Fruit fly (Drosophila melanogaster) whole organism, embryonic: ENCODE results near the gene CG7568.

Experiments
- CG11456 ChIP-seq: fragments of 200-800 bp; sonication (Bioruptor generic); IDR thresholded peaks from 3 replicates; pipeline ENCODE4 v1.3.6; 2022; ENCODE audit warnings: missing biosample characterization, missing genetic modification characterization
- CG11560 ChIP-seq: fragments of 200-800 bp; sonication (Bioruptor generic); IDR thresholded peaks from 3 replicates; pipeline ENCODE4 v1.3.6; 2022; ENCODE audit warnings: missing biosample characterization, missing genetic modification characterization
- CG12219 ChIP-seq: fragments of 200-800 bp; sonication (Bioruptor generic); optimal IDR thresholded peaks from 3 replicates; lab custom pipeline; 2018; ENCODE audit warnings: missing biosample characterization, mild to moderate bottlenecking, missing genetic modification characterization
- CG1233 ChIP-seq: fragments of 200-800 bp; sonication (Bioruptor generic); optimal IDR thresholded peaks from 4 replicates; lab custom pipeline; 2018; ENCODE audit warnings: missing biosample characterization, mild to moderate bottlenecking, missing genetic modification characterization
- CG12744 ChIP-seq: fragments of 200-800 bp; sonication (Bioruptor generic); optimal IDR thresholded peaks from 2 replicates; lab custom pipeline; 2016; ENCODE audit warnings: missing biosample characterization, missing genetic modification characterization
- CG14965 ChIP-seq: fragments of 200-800 bp; sonication (Bioruptor generic); optimal IDR thresholded peaks from 2 replicates; lab custom pipeline; 2016; ENCODE audit warnings: missing biosample characterization, missing genetic modification characterization, borderline replicate concordance
- CG15696 ChIP-seq: fragments of 200-800 bp; sonication (Bioruptor generic); optimal IDR thresholded peaks from 2 replicates; lab custom pipeline; 2019; ENCODE audit warnings: missing biosample characterization, mild to moderate bottlenecking, missing genetic modification characterization, moderate library complexity
- CG1602 ChIP-seq: fragments of 200-800 bp; sonication (Bioruptor generic); optimal IDR thresholded peaks from 3 replicates; lab custom pipeline; 2016; ENCODE audit warnings: missing biosample characterization, missing genetic modification characterization
- CG1603 ChIP-seq: fragments of 200-800 bp; sonication (Bioruptor generic); optimal IDR thresholded peaks from 2 replicates; lab custom pipeline; 2019; ENCODE audit warnings: missing biosample characterization, mild to moderate bottlenecking, missing genetic modification characterization, moderate library complexity
- CG16813 ChIP-seq: fragments of 200-800 bp; sonication (Bioruptor generic); IDR thresholded peaks from 3 replicates; pipeline ENCODE4 v1.3.6; 2022; ENCODE audit warnings: missing biosample characterization, missing genetic modification characterization; ENCODE audit not compliant: partially characterized antibody
- CG18476 ChIP-seq: fragments of 200-800 bp; sonication (Bioruptor generic); optimal IDR thresholded peaks from 2 replicates; lab custom pipeline; 2016; ENCODE audit warnings: missing biosample characterization, mild to moderate bottlenecking, missing genetic modification characterization
- CG3065 ChIP-seq: fragments of 200-800 bp; sonication (Bioruptor generic); optimal IDR thresholded peaks from 2 replicates; lab custom pipeline; 2016; ENCODE audit warnings: missing biosample characterization, missing genetic modification characterization
- CG3163 ChIP-seq: fragments of 200-800 bp; sonication (Bioruptor generic); optimal IDR thresholded peaks from 3 replicates; lab custom pipeline; 2016; ENCODE audit warnings: missing biosample characterization, missing genetic modification characterization
- CG34376 ChIP-seq: fragments of 200-800 bp; sonication (Bioruptor generic); optimal IDR thresholded peaks from 2 replicates; lab custom pipeline; 2018; ENCODE audit warnings: missing biosample characterization, mild to moderate bottlenecking, missing genetic modification characterization
- CG6689 ChIP-seq: fragments of 200-800 bp; sonication (Bioruptor generic); IDR thresholded peaks from 2 replicates; pipeline ENCODE4 v1.3.6; 2022; ENCODE audit warnings: missing biosample characterization, missing genetic modification characterization
- CG6854 ChIP-seq: fragments of 200-800 bp; sonication (Bioruptor generic); optimal IDR thresholded peaks from 3 replicates; lab custom pipeline; 2017; ENCODE audit warnings: missing biosample characterization, mild to moderate bottlenecking, missing genetic modification characterization
- CG7839 ChIP-seq: fragments of 200-800 bp; sonication (Bioruptor generic); optimal IDR thresholded peaks from 3 replicates; lab custom pipeline; 2018; ENCODE audit warnings: missing biosample characterization, mild to moderate bottlenecking, missing genetic modification characterization, moderate library complexity
- CG8281 ChIP-seq: fragments of 200-800 bp; sonication (Bioruptor generic); optimal IDR thresholded peaks from 2 replicates; lab custom pipeline; 2018; ENCODE audit warnings: missing biosample characterization, mild to moderate bottlenecking, missing genetic modification characterization, moderate library complexity
- CG8478 ChIP-seq: fragments of >200 bp; optimal IDR thresholded peaks from 2 replicates; lab custom pipeline; 2018
- CG9797 ChIP-seq: fragments of 200-800 bp; sonication (Bioruptor generic); optimal IDR thresholded peaks from 3 replicates; lab custom pipeline; 2018; ENCODE audit warnings: missing biosample characterization, mild to moderate bottlenecking, missing genetic modification characterization
- CkIIα-i1 ChIP-seq: fragments of 200-800 bp; sonication (Bioruptor generic); IDR thresholded peaks from 2 replicates; pipeline ENCODE4 v1.3.6; 2022; ENCODE audit warnings: missing biosample characterization, missing genetic modification characterization
- Dp ChIP-seq: fragments of 200-800 bp; sonication (Bioruptor generic); optimal IDR thresholded peaks from 2 replicates; lab custom pipeline; 2018; ENCODE audit warnings: missing biosample characterization, mild to moderate bottlenecking, missing genetic modification characterization, moderate library complexity
- HLH4C ChIP-seq: fragments of 200-800 bp; sonication (Bioruptor generic); IDR thresholded peaks from 3 replicates; pipeline ENCODE4 v1.3.6; 2022; ENCODE audit warnings: missing biosample characterization, missing genetic modification characterization; ENCODE audit not compliant: partially characterized antibody
- Pdp1 ChIP-seq, 2 experiments: fragments of 200-800 bp; sonication (Bioruptor generic); optimal IDR thresholded peaks; 3 replicates each; lab custom pipeline; 2016; ENCODE audit warnings: missing biosample characterization in 2 of 2, missing genetic modification characterization in 2 of 2, mild to moderate bottlenecking in 1 of 2, moderate library complexity in 1 of 2
- Scr ChIP-seq: fragments of 200-800 bp; sonication (Bioruptor generic); IDR thresholded peaks from 2 replicates; pipeline ENCODE4 v1.3.6; 2022; ENCODE audit warnings: missing biosample characterization, missing genetic modification characterization; ENCODE audit not compliant: partially characterized antibody
- Spps ChIP-seq: fragments of 200-800 bp; sonication (Bioruptor generic); optimal IDR thresholded peaks from 2 replicates; lab custom pipeline; 2018; ENCODE audit warnings: missing biosample characterization, mild to moderate bottlenecking, missing genetic modification characterization
- Xbp1 ChIP-seq: fragments of 200-800 bp; sonication (Bioruptor generic); optimal IDR thresholded peaks from 3 replicates; lab custom pipeline; 2016; ENCODE audit warnings: missing biosample characterization, mild to moderate bottlenecking, missing genetic modification characterization
- YL-1 ChIP-seq: fragments of 200-800 bp; sonication (Bioruptor generic); optimal IDR thresholded peaks from 3 replicates; lab custom pipeline; 2017; ENCODE audit warnings: missing biosample characterization, mild to moderate bottlenecking, missing genetic modification characterization
- abd-A ChIP-seq: fragments of 200-800 bp; sonication (Bioruptor generic); optimal IDR thresholded peaks from 3 replicates; lab custom pipeline; 2019; ENCODE audit warnings: missing biosample characterization, mild to moderate bottlenecking, missing genetic modification characterization, moderate library complexity
- amos ChIP-seq: fragments of 200-800 bp; sonication (Bioruptor generic); IDR thresholded peaks from 2 replicates; pipeline ENCODE4 v1.3.6; 2022; ENCODE audit warnings: missing biosample characterization, missing genetic modification characterization; ENCODE audit not compliant: partially characterized antibody
- ap ChIP-seq: fragments of 200-800 bp; sonication (Bioruptor generic); IDR thresholded peaks from 2 replicates; pipeline ENCODE4 v1.3.6; 2022; ENCODE audit warnings: missing biosample characterization, missing genetic modification characterization
- ase ChIP-seq: fragments of 200-800 bp; sonication (Bioruptor generic); IDR thresholded peaks from 3 replicates; pipeline ENCODE4 v1.3.6; 2022; ENCODE audit warnings: missing biosample characterization, missing genetic modification characterization
- cad ChIP-seq: fragments of >200 bp; optimal IDR thresholded peaks from 2 replicates; lab custom pipeline; 2017; ENCODE audit warnings: missing biosample characterization, missing genetic modification characterization
- chn ChIP-seq: fragments of 200-800 bp; sonication (Bioruptor generic); optimal IDR thresholded peaks from 2 replicates; lab custom pipeline; 2016; ENCODE audit warnings: missing biosample characterization, missing genetic modification characterization
- ci ChIP-seq: fragments of 200-800 bp; sonication (Bioruptor generic); IDR thresholded peaks from 3 replicates; pipeline ENCODE4 v1.3.6; 2022; ENCODE audit warnings: missing biosample characterization, missing genetic modification characterization
- corto ChIP-seq: fragments of 200-800 bp; sonication (Bioruptor generic); optimal IDR thresholded peaks from 2 replicates; lab custom pipeline; 2016; ENCODE audit warnings: missing biosample characterization, mild to moderate bottlenecking, missing genetic modification characterization, moderate library complexity
- cwo ChIP-seq: fragments of 200-800 bp; sonication (Bioruptor generic); optimal IDR thresholded peaks from 3 replicates; lab custom pipeline; 2017; ENCODE audit warnings: missing biosample characterization, missing genetic modification characterization, mild to moderate bottlenecking, moderate library complexity, missing genetic modification reagents
- danr ChIP-seq: fragments of 200-800 bp; sonication (Bioruptor generic); IDR thresholded peaks from 2 replicates; pipeline ENCODE4 v1.3.6; 2022; ENCODE audit warnings: missing biosample characterization, missing genetic modification characterization
- dpn ChIP-seq, 2 experiments: fragments of 200-800 bp; sonication (Bioruptor generic); optimal IDR thresholded peaks; 3 replicates each; lab custom pipeline; 2016; ENCODE audit warnings: missing biosample characterization in 2 of 2, missing genetic modification characterization in 2 of 2
- fd96Cb ChIP-seq: fragments of 200-800 bp; sonication (Bioruptor generic); optimal IDR thresholded peaks from 2 replicates; lab custom pipeline; 2018; ENCODE audit warnings: missing biosample characterization, mild to moderate bottlenecking, missing genetic modification characterization, moderate library complexity
- grn ChIP-seq: fragments of 200-800 bp; sonication (Bioruptor generic); optimal IDR thresholded peaks from 3 replicates; lab custom pipeline; 2017; ENCODE audit warnings: missing biosample characterization, missing genetic modification characterization
- gro ChIP-seq: fragments of 200-800 bp; sonication (Bioruptor generic); optimal IDR thresholded peaks from 2 replicates; lab custom pipeline; 2016; ENCODE audit warnings: missing biosample characterization, missing genetic modification characterization
- gsb-n ChIP-seq: fragments of 200-800 bp; sonication (Bioruptor generic); optimal IDR thresholded peaks from 3 replicates; lab custom pipeline; 2018; ENCODE audit warnings: missing biosample characterization, mild to moderate bottlenecking, missing genetic modification characterization
- ham ChIP-seq: fragments of 200-800 bp; sonication (Bioruptor generic); IDR thresholded peaks from 2 replicates; pipeline ENCODE4 v1.3.6; 2022; ENCODE audit warnings: missing biosample characterization, missing genetic modification characterization
- ken ChIP-seq: fragments of 200-800 bp; sonication (Bioruptor generic); IDR thresholded peaks from 3 replicates; pipeline ENCODE4 v1.3.6; 2022; ENCODE audit warnings: missing biosample characterization, missing genetic modification characterization
- klu ChIP-seq: fragments of 200-800 bp; sonication (Bioruptor generic); IDR thresholded peaks from 2 replicates; pipeline ENCODE4 v1.3.6; 2022; ENCODE audit warnings: missing biosample characterization, missing genetic modification characterization
- lab ChIP-seq: fragments of 200-800 bp; sonication (Bioruptor generic); optimal IDR thresholded peaks from 3 replicates; lab custom pipeline; 2017; ENCODE audit warnings: missing biosample characterization, missing genetic modification characterization, mild to moderate bottlenecking, moderate library complexity, missing genetic modification reagents
- odd ChIP-seq: fragments of 200-800 bp; sonication (Bioruptor generic); optimal IDR thresholded peaks from 2 replicates; lab custom pipeline; 2017; ENCODE audit warnings: missing biosample characterization, mild to moderate bottlenecking, missing genetic modification characterization
- salm ChIP-seq: fragments of 200-800 bp; sonication (Bioruptor generic); optimal IDR thresholded peaks from 2 replicates; lab custom pipeline; 2018; ENCODE audit warnings: missing biosample characterization, mild to moderate bottlenecking, missing genetic modification characterization
- schlank ChIP-seq: fragments of 200-800 bp; sonication (Bioruptor generic); optimal IDR thresholded peaks from 2 replicates; lab custom pipeline; 2018; ENCODE audit warnings: missing biosample characterization, mild to moderate bottlenecking, missing genetic modification characterization
- vfl ChIP-seq: fragments of 200-800 bp; sonication (Bioruptor generic); optimal IDR thresholded peaks from 2 replicates; lab custom pipeline; 2016; ENCODE audit warnings: missing biosample characterization, missing genetic modification characterization

The CG7568 gene

DNA sequence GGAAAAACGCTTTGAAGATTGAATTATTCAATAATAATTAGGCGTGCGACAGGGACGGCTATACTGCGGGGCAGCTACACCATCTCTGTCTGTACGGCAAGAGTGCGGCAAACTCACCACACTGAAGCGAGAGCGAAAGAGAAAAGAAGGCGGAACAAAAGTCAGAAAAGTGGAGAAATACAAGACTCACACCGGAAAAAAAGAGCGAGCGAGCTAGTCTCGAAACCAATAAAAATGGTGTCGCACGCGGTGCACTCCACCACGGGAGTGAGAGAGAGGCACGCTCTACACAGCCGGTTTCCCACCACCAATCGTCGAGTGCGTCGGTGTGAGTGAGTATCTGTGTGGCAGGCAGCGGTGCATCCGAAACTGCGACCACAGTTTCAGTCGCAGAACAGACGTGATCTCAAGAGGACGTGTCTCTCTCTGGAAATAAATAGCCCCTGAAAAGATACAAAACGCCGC lies 44.6 kb downstream of the CG7568 start, which contains the start of gene Dr (continued):
- no peak for TF ChIP-seq CG8281 (tag; lab: Kevin White, UChicago)
- no peak for TF ChIP-seq CG11560 (tag; lab: Robert Waterston, UW)
- TF ChIP-seq corto (GFP tag; lab: Kevin White, UChicago): no peak
- TF ChIP-seq CG1602 (GFP tag; lab: Kevin White, UChicago): no peak
- TF ChIP-seq CG1603 (tag; lab: Kevin White, UChicago): no peak
- no peak for TF ChIP-seq ap
- no peak for TF ChIP-seq klu
- no peak for TF ChIP-seq fd96Cb (tag; lab: Kevin White, UChicago)
- no peak for TF ChIP-seq CG7839 (tag; lab: Kevin White, UChicago)
- no peak for TF ChIP-seq CkIIα-i1 (GFP tag; lab: Robert Waterston, UW)
- no peak for TF ChIP-seq lab
- no peak for TF ChIP-seq Xbp1
- no peak for TF ChIP-seq CG6689 (GFP tag; lab: Robert Waterston, UW)
- no peak for TF ChIP-seq CG3163 (GFP tag; lab: Kevin White, UChicago)
- TF ChIP-seq salm: no peak
- TF ChIP-seq CG14965 (GFP tag; lab: Kevin White, UChicago): no peak
- TF ChIP-seq abd-A (tag; lab: Kevin White, UChicago): peak; percentile 93
- TF ChIP-seq CG8478 (lab: Kevin White, UChicago): peak; percentile 98
- TF ChIP-seq CG12219 (GFP tag; lab: Kevin White, UChicago): no peak
- TF ChIP-seq chn (GFP tag; lab: Kevin White, UChicago): no peak
- TF ChIP-seq gsb-n (tag; lab: Kevin White, UChicago): peak; percentile 83
- peak; percentile 44; the same call in 1 of the 2 replicates for TF ChIP-seq Scr (GFP tag; lab: Robert Waterston, UW)
- no peak for TF ChIP-seq ase (GFP tag; lab: Robert Waterston, UW)
- TF ChIP-seq Spps (tag; lab: Kevin White, UChicago): no peak
- no peak for TF ChIP-seq schlank (tag; lab: Kevin White, UChicago)
- no peak for TF ChIP-seq YL-1 (GFP tag; lab: Kevin White, UChicago)
- peak in 1 of 2 experiments; percentile 79 for TF ChIP-seq Pdp1 (GFP tag; optimal IDR thresholded peaks at IDR 0.05; lab: Kevin White, UChicago)
- no peak for TF ChIP-seq CG6854 (GFP tag; lab: Kevin White, UChicago)
- TF ChIP-seq dpn (GFP tag; optimal IDR thresholded peaks at IDR 0.05; lab: Kevin White, UChicago): no peak
- 0 out of 2 replicates have a peak, but pooled peaks have one; percentile 25 for TF ChIP-seq amos
- TF ChIP-seq odd: no peak
- no peak for TF ChIP-seq CG15696 (tag; lab: Kevin White, UChicago)
- peak; percentile 25 for TF ChIP-seq CG34376
- no peak for TF ChIP-seq ken (GFP tag; lab: Robert Waterston, UW)
- TF ChIP-seq vfl (GFP tag; lab: Kevin White, UChicago): no peak
- TF ChIP-seq ci: peak; percentile 50; the same call in 1 of the 3 replicates
- no peak for TF ChIP-seq CG1233
- no peak for TF ChIP-seq CG9797 (GFP tag; lab: Kevin White, UChicago)
- TF ChIP-seq grn: no peak
- no peak for TF ChIP-seq CG11456 (GFP tag; lab: Robert Waterston, UW)
- no peak for TF ChIP-seq Dp
- peak; percentile 11; the same call in 1 of the 3 replicates for TF ChIP-seq HLH4C (GFP tag; lab: Robert Waterston, UW)
- TF ChIP-seq CG12744 (GFP tag; lab: Kevin White, UChicago): no peak
- TF ChIP-seq cad (GFP tag; lab: Kevin White, UChicago): peak; percentile 89
- no peak for TF ChIP-seq ham (GFP tag; lab: Robert Waterston, UW)
- TF ChIP-seq CG16813 (GFP tag; lab: Robert Waterston, UW): no peak
- no peak for TF ChIP-seq cwo
- TF ChIP-seq CG18476: no peak
- no peak for TF ChIP-seq CG3065 (GFP tag; lab: Kevin White, UChicago)
- no peak for TF ChIP-seq gro
- no peak for TF ChIP-seq danr
